Worm (Caenorhabditis elegans) whole organism, midembryonic: ENCODE data around the gene glb-13.

Source experiments
- flt-1 ChIP-seq: fragments of 200-800 bp; sonication (Bioruptor generic); IDR thresholded peaks from 2 replicates; pipeline ENCODE4 v1.3.6; 2022; ENCODE audit warnings: missing genetic modification characterization, missing compliant biosample characterization
- klf-2 ChIP-seq: fragments of 200-800 bp; sonication (Bioruptor generic); conservative IDR thresholded peaks from 2 replicates; pipeline ENCODE4 v1.3.6; 2022; ENCODE audit warnings: missing genetic modification reagents, missing genetic modification characterization, missing compliant biosample characterization
- ref-1 ChIP-seq: fragments of 200-800 bp; sonication (Bioruptor generic); conservative IDR thresholded peaks from 2 replicates; pipeline ENCODE4 v1.3.6; 2022; ENCODE audit warnings: missing genetic modification reagents, missing genetic modification characterization, missing compliant biosample characterization
- ztf-29 ChIP-seq: fragments of 200-800 bp; sonication (Bioruptor generic); IDR thresholded peaks from 2 replicates; pipeline ENCODE4 v1.3.6; 2022; ENCODE audit warnings: missing genetic modification reagents, missing genetic modification characterization, missing compliant biosample characterization

- TF ChIP-seq ref-1 (GFP tag; lab: Robert Waterston, UW) (no peak), flt-1 (GFP tag; lab: Robert Waterston, UW) (no peak), ztf-29 (GFP tag; lab: Robert Waterston, UW) (no peak), klf-2 (GFP tag; lab: Robert Waterston, UW) (no peak)
Observed at ce11 chrX:12378293-12378692, at the start of gene glb-13.
